Fruit fly (Drosophila melanogaster) whole organism, prepupa: ENCODE results near the gene Fpgs1.

Source experiments
- Blimp-1 ChIP-seq: fragments of 200-800 bp; sonication (Bioruptor generic); optimal IDR thresholded peaks from 3 replicates; lab custom pipeline; 2017; ENCODE audit warnings: missing biosample characterization, missing genetic modification characterization, mild to moderate bottlenecking, moderate library complexity, missing genetic modification reagents
- CG10631 ChIP-seq: fragments of 200-800 bp; sonication (Bioruptor generic); optimal IDR thresholded peaks from 2 replicates; lab custom pipeline; 2016; ENCODE audit warnings: missing biosample characterization, missing genetic modification characterization
- CG10669 ChIP-seq: fragments of 200-800 bp; sonication (Bioruptor generic); optimal IDR thresholded peaks from 3 replicates; lab custom pipeline; 2018; ENCODE audit warnings: missing biosample characterization, mild to moderate bottlenecking, missing genetic modification characterization, moderate library complexity
- CG11294 ChIP-seq: fragments of 200-800 bp; sonication (Bioruptor generic); IDR thresholded peaks from 2 replicates; pipeline ENCODE4 v1.3.6; 2022; ENCODE audit warnings: missing biosample characterization, missing genetic modification characterization
- CG11762 ChIP-seq: fragments of 200-800 bp; sonication (Bioruptor generic); optimal IDR thresholded peaks from 3 replicates; lab custom pipeline; 2016; ENCODE audit warnings: missing biosample characterization, missing genetic modification characterization; ENCODE audit not compliant: insufficient read depth
- CG11902 ChIP-seq: fragments of 200-800 bp; sonication (Bioruptor generic); optimal IDR thresholded peaks from 3 replicates; lab custom pipeline; 2016; ENCODE audit warnings: missing biosample characterization, missing genetic modification characterization
- CG15336 ChIP-seq: fragments of 200-800 bp; sonication (Bioruptor generic); IDR thresholded peaks from 2 replicates; pipeline ENCODE4 v1.3.6; 2022; ENCODE audit warnings: missing biosample characterization, missing genetic modification characterization
- CG1621 ChIP-seq: fragments of 200-800 bp; sonication (Bioruptor generic); optimal IDR thresholded peaks from 3 replicates; lab custom pipeline; 2018; ENCODE audit warnings: missing biosample characterization, mild to moderate bottlenecking, missing genetic modification characterization
- CG16779 ChIP-seq: fragments of 200-800 bp; sonication (Bioruptor generic); optimal IDR thresholded peaks from 3 replicates; lab custom pipeline; 2017; ENCODE audit warnings: missing biosample characterization, mild to moderate bottlenecking, missing genetic modification characterization
- CG3032 ChIP-seq: fragments of 200-800 bp; optimal IDR thresholded peaks from 2 replicates; lab custom pipeline; 2019; ENCODE audit warnings: missing biosample characterization, mild to moderate bottlenecking, missing genetic modification characterization, moderate library complexity
- CG31627 ChIP-seq: fragments of 200-800 bp; sonication (Bioruptor generic); optimal IDR thresholded peaks from 3 replicates; lab custom pipeline; 2016; ENCODE audit warnings: missing biosample characterization, missing genetic modification characterization
- CG32006 ChIP-seq: fragments of 200-800 bp; sonication (Bioruptor generic); optimal IDR thresholded peaks from 3 replicates; lab custom pipeline; 2017; ENCODE audit warnings: missing biosample characterization, mild to moderate bottlenecking, missing genetic modification characterization
- CG34406 ChIP-seq: fragments of 200-800 bp; sonication (Bioruptor generic); optimal IDR thresholded peaks from 3 replicates; lab custom pipeline; 2016; ENCODE audit warnings: missing biosample characterization, missing genetic modification characterization
- CG3919 ChIP-seq: fragments of 200-800 bp; sonication (Bioruptor generic); optimal IDR thresholded peaks from 3 replicates; lab custom pipeline; 2016; ENCODE audit warnings: missing biosample characterization, missing genetic modification characterization
- CG4318 ChIP-seq: fragments of 200-800 bp; sonication (Bioruptor generic); optimal IDR thresholded peaks from 3 replicates; lab custom pipeline; 2017; ENCODE audit warnings: missing biosample characterization, mild to moderate bottlenecking, missing genetic modification characterization
- CG6163 ChIP-seq: fragments of 200-800 bp; sonication (Bioruptor generic); IDR thresholded peaks from 3 replicates; pipeline ENCODE4 v1.3.6; 2022; ENCODE audit warnings: missing biosample characterization, missing genetic modification characterization
- CG6276 ChIP-seq: fragments of 200-800 bp; sonication (Bioruptor generic); optimal IDR thresholded peaks from 2 replicates; lab custom pipeline; 2017; ENCODE audit warnings: missing biosample characterization, mild to moderate bottlenecking, missing genetic modification characterization
- CG6808 ChIP-seq: fragments of 200-800 bp; sonication (Bioruptor generic); optimal IDR thresholded peaks from 3 replicates; lab custom pipeline; 2017; ENCODE audit warnings: missing biosample characterization, missing genetic modification characterization, mild to moderate bottlenecking, moderate library complexity, missing genetic modification reagents
- CG8319 ChIP-seq: fragments of 200-800 bp; sonication (Bioruptor generic); optimal IDR thresholded peaks from 3 replicates; lab custom pipeline; 2016; ENCODE audit warnings: missing biosample characterization, missing genetic modification characterization
- CG8632 ChIP-seq: fragments of 200-800 bp; sonication (Bioruptor generic); optimal IDR thresholded peaks from 3 replicates; lab custom pipeline; 2016; ENCODE audit warnings: missing biosample characterization, missing genetic modification characterization
- CG9139 ChIP-seq: fragments of 200-800 bp; sonication (Bioruptor generic); optimal IDR thresholded peaks from 3 replicates; lab custom pipeline; 2017; ENCODE audit warnings: missing biosample characterization, mild to moderate bottlenecking, missing genetic modification characterization
- Eip75B ChIP-seq: fragments of 200-800 bp; sonication (Bioruptor generic); optimal IDR thresholded peaks from 3 replicates; lab custom pipeline; 2016; ENCODE audit warnings: missing biosample characterization, missing genetic modification characterization
- Eip93F ChIP-seq: fragments of 200-800 bp; sonication (Bioruptor generic); optimal IDR thresholded peaks from 2 replicates; lab custom pipeline; 2016; ENCODE audit warnings: missing biosample characterization, mild to moderate bottlenecking, missing genetic modification characterization
- Ets96B ChIP-seq: fragments of 200-800 bp; optimal IDR thresholded peaks from 2 replicates; lab custom pipeline; 2019; ENCODE audit warnings: missing biosample characterization, mild to moderate bottlenecking, missing genetic modification characterization, moderate library complexity
- Hr38 ChIP-seq: sonication (Bioruptor generic); optimal IDR thresholded peaks from 2 replicates; lab custom pipeline; 2016; ENCODE audit warnings: missing biosample characterization, missing genetic modification characterization
- Hr4 ChIP-seq: fragments of 200-800 bp; sonication (Bioruptor generic); optimal IDR thresholded peaks from 3 replicates; lab custom pipeline; 2016; ENCODE audit warnings: missing biosample characterization, missing genetic modification characterization
- Lpt ChIP-seq: fragments of 200-800 bp; sonication (Bioruptor generic); optimal IDR thresholded peaks from 3 replicates; lab custom pipeline; 2016; ENCODE audit warnings: missing biosample characterization, missing genetic modification characterization
- OdsH ChIP-seq: fragments of 200-800 bp; sonication (Bioruptor generic); optimal IDR thresholded peaks from 3 replicates; lab custom pipeline; 2016; ENCODE audit warnings: missing biosample characterization, missing genetic modification characterization
- Smox ChIP-seq: fragments of 200-800 bp; sonication (Bioruptor generic); optimal IDR thresholded peaks from 3 replicates; lab custom pipeline; 2016; ENCODE audit warnings: missing biosample characterization, missing genetic modification characterization
- Sox102F ChIP-seq: fragments of 200-800 bp; sonication (Bioruptor generic); optimal IDR thresholded peaks from 2 replicates; lab custom pipeline; 2016; ENCODE audit warnings: missing biosample characterization, mild to moderate bottlenecking, missing genetic modification characterization
- Sox14 ChIP-seq: fragments of 200-800 bp; sonication (Bioruptor generic); optimal IDR thresholded peaks from 3 replicates; lab custom pipeline; 2016; ENCODE audit warnings: missing biosample characterization, missing genetic modification characterization
- achi ChIP-seq: fragments of 200-800 bp; sonication (Bioruptor generic); optimal IDR thresholded peaks from 3 replicates; lab custom pipeline; 2016; ENCODE audit warnings: missing biosample characterization, missing genetic modification characterization
- acj6 ChIP-seq: fragments of 200-800 bp; sonication (Bioruptor generic); optimal IDR thresholded peaks from 3 replicates; lab custom pipeline; 2016; ENCODE audit warnings: missing biosample characterization, missing genetic modification characterization
- dac ChIP-seq: fragments of 200-800 bp; sonication (Bioruptor generic); optimal IDR thresholded peaks from 2 replicates; lab custom pipeline; 2017; ENCODE audit warnings: missing biosample characterization, mild to moderate bottlenecking, missing genetic modification characterization
- eg ChIP-seq: fragments of 200-800 bp; sonication (Bioruptor generic); IDR thresholded peaks from 3 replicates; pipeline ENCODE4 v1.3.6; 2022; ENCODE audit warnings: missing biosample characterization, missing genetic modification characterization
- esn ChIP-seq: fragments of 200-800 bp; sonication (Bioruptor generic); optimal IDR thresholded peaks from 2 replicates; lab custom pipeline; 2016; ENCODE audit warnings: missing biosample characterization, mild to moderate bottlenecking, missing genetic modification characterization, moderate library complexity
- fd59A ChIP-seq: fragments of 200-800 bp; sonication (Bioruptor generic); optimal IDR thresholded peaks from 2 replicates; lab custom pipeline; 2017; ENCODE audit warnings: missing biosample characterization, mild to moderate bottlenecking, missing genetic modification characterization, missing genetic modification reagents
- fd85E ChIP-seq: fragments of 200-800 bp; sonication (Bioruptor generic); optimal IDR thresholded peaks from 3 replicates; lab custom pipeline; 2016; ENCODE audit warnings: missing biosample characterization, missing genetic modification characterization
- fkh ChIP-seq: fragments of 200-800 bp; sonication (Bioruptor generic); optimal IDR thresholded peaks from 3 replicates; lab custom pipeline; 2017; ENCODE audit warnings: missing biosample characterization, mild to moderate bottlenecking, missing genetic modification characterization, moderate library complexity
- lz ChIP-seq: fragments of 200-800 bp; sonication (Bioruptor generic); optimal IDR thresholded peaks from 3 replicates; lab custom pipeline; 2016; ENCODE audit warnings: missing biosample characterization, missing genetic modification characterization
- pdm3 ChIP-seq: fragments of 200-800 bp; sonication (Bioruptor generic); optimal IDR thresholded peaks from 3 replicates; lab custom pipeline; 2016; ENCODE audit warnings: missing biosample characterization, missing genetic modification characterization
- salr ChIP-seq, 2 experiments: fragments of 200-800 bp; sonication (Bioruptor generic); optimal IDR thresholded peaks; 3 replicates each; lab custom pipeline; 2016 to 2018; ENCODE audit warnings: missing biosample characterization in 2 of 2, missing genetic modification characterization in 2 of 2, mild to moderate bottlenecking in 1 of 2
- ss ChIP-seq, 2 experiments: fragments of 200-800 bp; sonication (Bioruptor generic); optimal IDR thresholded peaks; 2 replicates in 1 of 2; 3 replicates in 1 of 2; lab custom pipeline; 2017 to 2018; ENCODE audit warnings: mild to moderate bottlenecking in 2 of 2, missing biosample characterization in 2 of 2, missing genetic modification characterization in 2 of 2, moderate library complexity in 1 of 2
- svp ChIP-seq: fragments of 200-800 bp; sonication (Bioruptor generic); peaks from one replicate; lab custom pipeline; 2016; ENCODE audit warnings: missing biosample characterization, missing genetic modification characterization
- topi ChIP-seq: fragments of 200-800 bp; sonication (Bioruptor generic); optimal IDR thresholded peaks from 3 replicates; lab custom pipeline; 2016; ENCODE audit warnings: missing biosample characterization, missing genetic modification characterization
- vri ChIP-seq: fragments of 200-800 bp; sonication (Bioruptor generic); optimal IDR thresholded peaks from 3 replicates; lab custom pipeline; 2016; ENCODE audit warnings: missing biosample characterization, mild to moderate bottlenecking, missing genetic modification characterization

Fpgs1 gene

dm6 chrX:12611536-12612458 is at the start of gene Fpgs1, which contains the start of gene CG1463:
Gene Fpgs1 (plus strand): TSS chrX:12611867.
Gene CG1463 (minus strand): TSS chrX:12611667.
- TF ChIP-seq fkh (GFP tag; lab: Kevin White, UChicago), result peak; percentile 92
- TF ChIP-seq Blimp-1 (GFP tag; lab: Kevin White, UChicago), result no peak
- TF ChIP-seq CG15336 (GFP tag; lab: Robert Waterston, UW), result 0 out of 2 replicates have a peak, but pooled peaks have one; percentile 7
- no peak for TF ChIP-seq CG6808 (GFP tag; lab: Kevin White, UChicago)
- TF ChIP-seq esn (GFP tag; lab: Kevin White, UChicago), result peak; percentile 53
- TF ChIP-seq, all 60 proteins: peak for 3

dm6 chrX:12567663-12568062 is 44.0 kb upstream of the Fpgs1 start:
- TF ChIP-seq CG16779 (tag; lab: Kevin White, UChicago), result peak; percentile 47
- TF ChIP-seq Smox, result peak; percentile 50
- TF ChIP-seq CG8632 (GFP tag; lab: Kevin White, UChicago), result peak; percentile 72
- TF ChIP-seq CG6276 (GFP tag; lab: Kevin White, UChicago), result peak; percentile 72
- peak; percentile 72 for TF ChIP-seq svp (GFP tag; lab: Kevin White, UChicago)
- peak; percentile 27 for TF ChIP-seq CG1621 (tag; lab: Kevin White, UChicago)
- TF ChIP-seq CG6808 (GFP tag; lab: Kevin White, UChicago), result peak; percentile 54
- TF ChIP-seq CG9139 (GFP tag; lab: Kevin White, UChicago), result peak; percentile 48
- no peak for TF ChIP-seq Eip93F
- TF ChIP-seq Lpt (GFP tag; lab: Kevin White, UChicago), result peak; percentile 29
- no peak for TF ChIP-seq fkh (GFP tag; lab: Kevin White, UChicago)
- peak; percentile 13 for TF ChIP-seq lz (GFP tag; lab: Kevin White, UChicago)
- TF ChIP-seq CG11294 (GFP tag; lab: Robert Waterston, UW), result peak; percentile 67
- TF ChIP-seq salr (GFP tag; optimal IDR thresholded peaks at IDR 0.05; lab: Kevin White, UChicago), result peak; percentile 5 to 17
- peak; percentile 82 for TF ChIP-seq eg (GFP tag; lab: Robert Waterston, UW)
- TF ChIP-seq CG8319 (GFP tag; lab: Kevin White, UChicago), result peak; percentile 33
- TF ChIP-seq CG10631, result peak; percentile 68
- TF ChIP-seq CG6163 (GFP tag; lab: Robert Waterston, UW), result peak; percentile 79
- peak; percentile 71 for TF ChIP-seq CG34406 (GFP tag; lab: Kevin White, UChicago)
- peak; percentile 50 for TF ChIP-seq CG4318 (GFP tag; lab: Kevin White, UChicago)
- TF ChIP-seq Hr38 (GFP tag; lab: Kevin White, UChicago), result no peak
- no peak for TF ChIP-seq fd85E (GFP tag; lab: Kevin White, UChicago)
- peak; percentile 22 for TF ChIP-seq Sox14 (GFP tag; lab: Kevin White, UChicago)
- peak; percentile 21 for TF ChIP-seq CG11902
- TF ChIP-seq Ets96B (tag; lab: Kevin White, UChicago), result peak; percentile 75
- peak; percentile 75 for TF ChIP-seq achi (GFP tag; lab: Kevin White, UChicago)
- peak; percentile 9 for TF ChIP-seq dac (GFP tag; lab: Kevin White, UChicago)
- peak; percentile 32 for TF ChIP-seq CG11762 (GFP tag; lab: Kevin White, UChicago)
- peak; percentile 81 for TF ChIP-seq CG32006 (GFP tag; lab: Kevin White, UChicago)
- peak; percentile 72 for TF ChIP-seq Hr4 (GFP tag; lab: Kevin White, UChicago)
- TF ChIP-seq Eip75B (GFP tag; lab: Kevin White, UChicago), result peak; percentile 29
- TF ChIP-seq fd59A, result peak; percentile 27
- peak; percentile 61 for TF ChIP-seq CG10669
- peak; percentile 70 for TF ChIP-seq acj6
- TF ChIP-seq CG3919 (GFP tag; lab: Kevin White, UChicago), result peak; percentile 65
- TF ChIP-seq pdm3, result peak; percentile 36
- peak; percentile 10 for TF ChIP-seq CG31627 (GFP tag; lab: Kevin White, UChicago)
- peak; percentile 40 for TF ChIP-seq Sox102F (GFP tag; lab: Kevin White, UChicago)
- peak; percentile 68 for TF ChIP-seq esn (GFP tag; lab: Kevin White, UChicago)
- TF ChIP-seq Blimp-1 (GFP tag; lab: Kevin White, UChicago), result peak; percentile 7
- TF ChIP-seq OdsH (GFP tag; lab: Kevin White, UChicago), result peak; percentile 76
- peak; percentile 68 for TF ChIP-seq CG3032 (tag; lab: Kevin White, UChicago)
- TF ChIP-seq vri (GFP tag; lab: Kevin White, UChicago), result peak; percentile 28
- peak; percentile 35 for TF ChIP-seq topi (GFP tag; lab: Kevin White, UChicago)
- peak; percentile 50 to 71 for TF ChIP-seq ss (GFP tag; optimal IDR thresholded peaks at IDR 0.05; lab: Kevin White, UChicago)
